Fruit fly (Drosophila melanogaster) whole organism, embryonic: ENCODE results near the gene kis.

Source experiments
- Abd-B ChIP-seq: fragments of 200-800 bp; sonication (Bioruptor generic); optimal IDR thresholded peaks from 2 replicates; lab custom pipeline; 2018; ENCODE audit warnings: missing biosample characterization, mild to moderate bottlenecking, missing genetic modification characterization, moderate library complexity
- Aef1 ChIP-seq: fragments of 200-800 bp; sonication (Bioruptor generic); IDR thresholded peaks from 3 replicates; pipeline ENCODE4 v1.3.6; 2022; ENCODE audit warnings: missing biosample characterization, missing genetic modification characterization
- BEAF-32 ChIP-seq: fragments of 200-800 bp; sonication (Bioruptor generic); optimal IDR thresholded peaks from 3 replicates; lab custom pipeline; 2017; ENCODE audit warnings: missing biosample characterization, missing genetic modification characterization, mild to moderate bottlenecking, moderate library complexity, missing genetic modification reagents
- CG10321 ChIP-seq: fragments of 200-800 bp; sonication (Bioruptor generic); IDR thresholded peaks from 2 replicates; pipeline ENCODE4 v1.3.6; 2022; ENCODE audit warnings: missing biosample characterization, missing genetic modification characterization
- CG11560 ChIP-seq: fragments of 200-800 bp; sonication (Bioruptor generic); IDR thresholded peaks from 3 replicates; pipeline ENCODE4 v1.3.6; 2022; ENCODE audit warnings: missing biosample characterization, missing genetic modification characterization
- CG12219 ChIP-seq: fragments of 200-800 bp; sonication (Bioruptor generic); optimal IDR thresholded peaks from 3 replicates; lab custom pipeline; 2018; ENCODE audit warnings: missing biosample characterization, mild to moderate bottlenecking, missing genetic modification characterization
- CG12299 ChIP-seq: fragments of 200-800 bp; sonication (Bioruptor generic); optimal IDR thresholded peaks from 2 replicates; lab custom pipeline; 2018; ENCODE audit warnings: missing biosample characterization, mild to moderate bottlenecking, missing genetic modification characterization
- CG12769 ChIP-seq: fragments of 200-800 bp; sonication (Bioruptor generic); optimal IDR thresholded peaks from 2 replicates; lab custom pipeline; 2019; ENCODE audit warnings: missing biosample characterization, mild to moderate bottlenecking, missing genetic modification characterization, moderate library complexity
- CG13894 ChIP-seq: fragments of 200-800 bp; sonication (Bioruptor generic); optimal IDR thresholded peaks from 3 replicates; lab custom pipeline; 2018; ENCODE audit warnings: missing biosample characterization, mild to moderate bottlenecking, missing genetic modification characterization, moderate library complexity
- CG15479 ChIP-seq: fragments of 200-800 bp; sonication (Bioruptor generic); optimal IDR thresholded peaks from 3 replicates; lab custom pipeline; 2019; ENCODE audit warnings: missing biosample characterization, mild to moderate bottlenecking, missing genetic modification characterization, moderate library complexity
- CG17385 ChIP-seq: fragments of 200-800 bp; sonication (Bioruptor generic); optimal IDR thresholded peaks from 3 replicates; lab custom pipeline; 2018; ENCODE audit warnings: missing biosample characterization, mild to moderate bottlenecking, missing genetic modification characterization
- CG2116 ChIP-seq: fragments of 200-800 bp; sonication (Bioruptor generic); optimal IDR thresholded peaks from 3 replicates; lab custom pipeline; 2018; ENCODE audit warnings: missing biosample characterization, mild to moderate bottlenecking, missing genetic modification characterization
- CG31365 ChIP-seq: fragments of 200-800 bp; sonication (Bioruptor generic); optimal IDR thresholded peaks from 2 replicates; lab custom pipeline; 2018; ENCODE audit warnings: missing biosample characterization, mild to moderate bottlenecking, missing genetic modification characterization
- CG32772 ChIP-seq: fragments of 200-800 bp; sonication (Bioruptor generic); IDR thresholded peaks from 2 replicates; pipeline ENCODE4 v1.3.6; 2022; ENCODE audit warnings: missing biosample characterization, missing genetic modification characterization
- CG3281 ChIP-seq: fragments of 200-800 bp; sonication (Bioruptor generic); optimal IDR thresholded peaks from 3 replicates; lab custom pipeline; 2017; ENCODE audit warnings: missing biosample characterization, mild to moderate bottlenecking, missing genetic modification characterization
- CG42726 ChIP-seq: fragments of 200-800 bp; sonication (Bioruptor generic); IDR thresholded peaks from 2 replicates; pipeline ENCODE4 v1.3.6; 2022; ENCODE audit warnings: missing biosample characterization, missing genetic modification characterization; ENCODE audit not compliant: partially characterized antibody
- CG4730 ChIP-seq: fragments of 200-800 bp; sonication (Bioruptor generic); IDR thresholded peaks from 2 replicates; pipeline ENCODE4 v1.3.6; 2022; ENCODE audit warnings: missing biosample characterization, missing genetic modification characterization
- CG4854 ChIP-seq: fragments of 200-800 bp; sonication (Bioruptor generic); optimal IDR thresholded peaks from 2 replicates; lab custom pipeline; 2016; ENCODE audit warnings: missing biosample characterization, missing genetic modification characterization, inconsistent platforms
- CG6175 ChIP-seq: fragments of 200-800 bp; sonication (Bioruptor generic); IDR thresholded peaks from 3 replicates; pipeline ENCODE4 v1.3.6; 2022; ENCODE audit warnings: missing biosample characterization, missing genetic modification characterization
- CG6272 ChIP-seq: fragments of 200-800 bp; sonication (Bioruptor generic); IDR thresholded peaks from 2 replicates; pipeline ENCODE4 v1.3.6; 2022; ENCODE audit warnings: missing biosample characterization, missing genetic modification characterization
- CG7556 ChIP-seq: fragments of 200-800 bp; sonication (Bioruptor generic); optimal IDR thresholded peaks from 2 replicates; lab custom pipeline; 2017; ENCODE audit warnings: missing biosample characterization, mild to moderate bottlenecking, missing genetic modification characterization
- CG7745 ChIP-seq: fragments of 200-800 bp; sonication (Bioruptor generic); optimal IDR thresholded peaks from 2 replicates; lab custom pipeline; 2018; ENCODE audit warnings: missing biosample characterization, mild to moderate bottlenecking, missing genetic modification characterization, moderate library complexity
- CG7786 ChIP-seq: fragments of 200-800 bp; sonication (Bioruptor generic); optimal IDR thresholded peaks from 2 replicates; lab custom pipeline; 2016; ENCODE audit warnings: missing biosample characterization, missing genetic modification characterization
- CG7839 ChIP-seq: fragments of 200-800 bp; sonication (Bioruptor generic); optimal IDR thresholded peaks from 3 replicates; lab custom pipeline; 2018; ENCODE audit warnings: missing biosample characterization, mild to moderate bottlenecking, missing genetic modification characterization, moderate library complexity
- CG8765 ChIP-seq: fragments of 200-800 bp; sonication (Bioruptor generic); IDR thresholded peaks from 2 replicates; pipeline ENCODE4 v1.3.6; 2022; ENCODE audit warnings: missing biosample characterization, missing genetic modification characterization
- Chrac-16 ChIP-seq: fragments of 200-800 bp; sonication (Bioruptor generic); optimal IDR thresholded peaks from 3 replicates; lab custom pipeline; 2016; ENCODE audit warnings: missing biosample characterization, missing genetic modification characterization
- Doc3 ChIP-seq: fragments of 200-800 bp; sonication (Bioruptor generic); IDR thresholded peaks from 3 replicates; pipeline ENCODE4 v1.3.6; 2022; ENCODE audit warnings: missing biosample characterization, missing genetic modification characterization; ENCODE audit not compliant: partially characterized antibody
- HLH54F ChIP-seq: fragments of 200-800 bp; sonication (Bioruptor generic); optimal IDR thresholded peaks from 3 replicates; lab custom pipeline; 2016; ENCODE audit warnings: missing biosample characterization, missing genetic modification characterization
- Kr ChIP-seq: fragments of 200-800 bp; sonication (Bioruptor generic); optimal IDR thresholded peaks from 2 replicates; lab custom pipeline; 2017; ENCODE audit warnings: missing biosample characterization, mild to moderate bottlenecking, missing genetic modification characterization
- Nf-YB ChIP-seq: fragments of 200-800 bp; sonication (Bioruptor generic); optimal IDR thresholded peaks from 3 replicates; lab custom pipeline; 2019; ENCODE audit warnings: missing biosample characterization, mild to moderate bottlenecking, missing genetic modification characterization, moderate library complexity
- Six4 ChIP-seq: fragments of 200-800 bp; sonication (Bioruptor generic); optimal IDR thresholded peaks from 2 replicates; lab custom pipeline; 2016; ENCODE audit warnings: missing biosample characterization, missing genetic modification characterization
- Xrp1 ChIP-seq: fragments of 200-800 bp; sonication (Bioruptor generic); IDR thresholded peaks from 2 replicates; pipeline ENCODE4 v1.3.6; 2022; ENCODE audit warnings: missing biosample characterization, missing genetic modification characterization
- ase ChIP-seq: fragments of 200-800 bp; sonication (Bioruptor generic); IDR thresholded peaks from 3 replicates; pipeline ENCODE4 v1.3.6; 2022; ENCODE audit warnings: missing biosample characterization, missing genetic modification characterization
- cad ChIP-seq: fragments of >200 bp; optimal IDR thresholded peaks from 2 replicates; lab custom pipeline; 2017; ENCODE audit warnings: missing biosample characterization, missing genetic modification characterization
- dan ChIP-seq: fragments of 200-800 bp; sonication (Bioruptor generic); IDR thresholded peaks from 2 replicates; pipeline ENCODE4 v1.3.6; 2022; ENCODE audit warnings: missing biosample characterization, missing genetic modification characterization
- fd3F ChIP-seq: fragments of 200-800 bp; sonication (Bioruptor generic); optimal IDR thresholded peaks from 2 replicates; lab custom pipeline; 2018; ENCODE audit warnings: missing biosample characterization, mild to moderate bottlenecking, missing genetic modification characterization, moderate library complexity
- fd64A ChIP-seq: fragments of 200-800 bp; sonication (Bioruptor generic); optimal IDR thresholded peaks from 3 replicates; lab custom pipeline; 2018; ENCODE audit warnings: missing biosample characterization, mild to moderate bottlenecking, missing genetic modification characterization
- gcm2 ChIP-seq: fragments of 200-800 bp; sonication (Bioruptor generic); optimal IDR thresholded peaks from 2 replicates; lab custom pipeline; 2016; ENCODE audit warnings: missing biosample characterization, missing genetic modification characterization
- jing ChIP-seq: fragments of 200-800 bp; sonication (Bioruptor generic); optimal IDR thresholded peaks from 2 replicates; lab custom pipeline; 2018; ENCODE audit warnings: missing biosample characterization, mild to moderate bottlenecking, missing genetic modification characterization
- klu ChIP-seq: fragments of 200-800 bp; sonication (Bioruptor generic); IDR thresholded peaks from 2 replicates; pipeline ENCODE4 v1.3.6; 2022; ENCODE audit warnings: missing biosample characterization, missing genetic modification characterization
- lola ChIP-seq, 3 experiments: fragments of >200 bp in 2 of 3; fragments of 200-800 bp in 1 of 3; sonication (Bioruptor generic) in 1 of 3; optimal IDR thresholded peaks; 2 replicates each; lab custom pipeline; 2017 to 2019; ENCODE audit warnings: missing biosample characterization in 3 of 3, missing genetic modification characterization in 3 of 3, mild to moderate bottlenecking in 1 of 3, moderate library complexity in 1 of 3
- nerfin-2 ChIP-seq: fragments of 200-800 bp; sonication (Bioruptor generic); IDR thresholded peaks from 2 replicates; pipeline ENCODE4 v1.3.6; 2022; ENCODE audit warnings: missing biosample characterization, missing genetic modification characterization; ENCODE audit not compliant: partially characterized antibody
- odd ChIP-seq: fragments of 200-800 bp; sonication (Bioruptor generic); optimal IDR thresholded peaks from 2 replicates; lab custom pipeline; 2017; ENCODE audit warnings: missing biosample characterization, mild to moderate bottlenecking, missing genetic modification characterization
- peb ChIP-seq: fragments of 200-800 bp; sonication (Bioruptor generic); IDR thresholded peaks from 2 replicates; pipeline ENCODE4 v1.3.6; 2022; ENCODE audit warnings: missing biosample characterization, missing genetic modification characterization
- psq ChIP-seq: fragments of 200-800 bp; sonication (Bioruptor generic); optimal IDR thresholded peaks from 2 replicates; lab custom pipeline; 2017; ENCODE audit warnings: missing biosample characterization, missing genetic modification characterization
- ssp ChIP-seq: fragments of 200-800 bp; sonication (Bioruptor generic); IDR thresholded peaks from 2 replicates; pipeline ENCODE4 v1.3.6; 2022; ENCODE audit warnings: missing biosample characterization, missing genetic modification characterization
- tgo ChIP-seq: fragments of 200-800 bp; sonication (Bioruptor generic); IDR thresholded peaks from 3 replicates; pipeline ENCODE4 v1.3.6; 2022; ENCODE audit warnings: missing biosample characterization, missing genetic modification characterization
- toy ChIP-seq: fragments of 200-800 bp; sonication (Bioruptor generic); IDR thresholded peaks from 2 replicates; pipeline ENCODE4 v1.3.6; 2022; ENCODE audit warnings: missing biosample characterization, missing genetic modification characterization
- unc-4 ChIP-seq: fragments of 200-800 bp; sonication (Bioruptor generic); IDR thresholded peaks from 2 replicates; pipeline ENCODE4 v1.3.6; 2022; ENCODE audit warnings: missing biosample characterization, missing genetic modification characterization; ENCODE audit not compliant: partially characterized antibody
- zf30C ChIP-seq: fragments of 200-800 bp; sonication (Bioruptor generic); optimal IDR thresholded peaks from 3 replicates; lab custom pipeline; 2018; ENCODE audit warnings: missing biosample characterization, mild to moderate bottlenecking, missing genetic modification characterization
- zfh1 ChIP-seq: fragments of 200-800 bp; sonication (Bioruptor generic); IDR thresholded peaks from 3 replicates; pipeline ENCODE4 v1.3.6; 2022; ENCODE audit warnings: missing biosample characterization, missing genetic modification characterization
- zfh2 ChIP-seq: fragments of 200-800 bp; sonication (Bioruptor generic); optimal IDR thresholded peaks from 2 replicates; lab custom pipeline; 2016; ENCODE audit warnings: missing biosample characterization, missing genetic modification characterization

Gene kis

DNA sequence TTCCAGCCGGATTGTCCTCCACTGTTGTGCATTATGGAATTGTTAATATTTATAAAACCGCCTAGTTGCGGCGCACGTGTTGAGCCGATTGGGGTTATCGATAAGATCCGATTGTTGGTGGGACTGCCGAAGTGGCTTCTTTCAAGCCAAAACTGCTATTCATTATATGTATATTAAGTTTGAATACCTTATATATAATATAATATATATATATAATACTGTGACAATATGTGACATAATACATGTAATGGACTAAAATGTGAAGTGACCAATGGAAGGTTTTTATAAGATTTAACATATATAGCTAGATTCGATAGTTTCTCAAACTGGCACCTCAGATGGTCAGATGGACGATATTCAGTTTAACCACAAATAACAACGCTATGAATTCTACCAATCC, 23.0 kb upstream of the kis start, which contains the start of the genes mbm and CG11555 (continued):
- TF ChIP-seq peb (no peak), CG4730 (GFP tag; lab: Robert Waterston, UW) (no peak), ssp (GFP tag; lab: Robert Waterston, UW) (peak; percentile 9; the same call in 1 of the 2 replicates), tgo (no peak), CG12219 (GFP tag; lab: Kevin White, UChicago) (no peak), fd3F (GFP tag; lab: Kevin White, UChicago) (no peak), CG6272 (GFP tag; lab: Robert Waterston, UW) (no peak), CG7786 (GFP tag; lab: Kevin White, UChicago) (no peak), CG12769 (tag; lab: Kevin White, UChicago) (no peak), CG4854 (no peak), Doc3 (GFP tag; lab: Robert Waterston, UW) (peak; percentile 61), BEAF-32 (GFP tag; lab: Kevin White, UChicago) (peak; percentile 58), lola (GFP tag; optimal IDR thresholded peaks at IDR 0.05; lab: Kevin White, UChicago) (peak in 1 of 3 experiments; percentile 15), cad (no peak), HLH54F (GFP tag; lab: Kevin White, UChicago) (no peak), Abd-B (GFP tag; lab: Kevin White, UChicago) (no peak), CG15479 (GFP tag; lab: Kevin White, UChicago) (no peak), CG7745 (tag; lab: Kevin White, UChicago) (no peak), Xrp1 (no peak), dan (GFP tag; lab: Robert Waterston, UW) (no peak), gcm2 (GFP tag; lab: Kevin White, UChicago) (no peak), CG2116 (peak; percentile 61), CG7556 (no peak), CG3281 (GFP tag; lab: Kevin White, UChicago) (peak; percentile 47), zfh2 (GFP tag; lab: Kevin White, UChicago) (no peak), ase (GFP tag; lab: Robert Waterston, UW) (no peak), nerfin-2 (GFP tag; lab: Robert Waterston, UW) (no peak), odd (GFP tag; lab: Kevin White, UChicago) (no peak), Chrac-16 (GFP tag; lab: Kevin White, UChicago) (no peak), CG31365 (tag; lab: Kevin White, UChicago) (no peak), CG8765 (no peak), Nf-YB (GFP tag; lab: Kevin White, UChicago) (peak; percentile 44), CG32772 (GFP tag; lab: Robert Waterston, UW) (no peak), CG17385 (GFP tag; lab: Kevin White, UChicago) (no peak), CG6175 (no peak), Aef1 (GFP tag; lab: Robert Waterston, UW) (no peak), Kr (no peak), zfh1 (no peak), Six4 (GFP tag; lab: Kevin White, UChicago) (no peak), CG11560 (tag; lab: Robert Waterston, UW) (no peak), psq (GFP tag; lab: Kevin White, UChicago) (no peak), jing (GFP tag; lab: Kevin White, UChicago) (no peak), CG10321 (no peak), klu (no peak), CG13894 (tag; lab: Kevin White, UChicago) (no peak), unc-4 (GFP tag; lab: Robert Waterston, UW) (peak; percentile 70; the same call in 1 of the 2 replicates), zf30C (GFP tag; lab: Kevin White, UChicago) (no peak), CG42726 (GFP tag; lab: Robert Waterston, UW) (no peak), toy (GFP tag; lab: Robert Waterston, UW) (no peak), CG7839 (tag; lab: Kevin White, UChicago) (no peak), CG12299 (tag; lab: Kevin White, UChicago) (no peak), fd64A (GFP tag; lab: Kevin White, UChicago) (no peak)
